Fruit fly (Drosophila melanogaster): Measurements from ENCODE around the gene CG12206.

The CG12206 gene

dm6 chrX:3423199-3423768, 51.0 kb downstream of the CG12206 start:
- TF ChIP-seq fru (GFP tag; optimal IDR thresholded peaks at IDR 0.05): peak; percentile 7
- TF ChIP-seq usp (GFP tag; optimal IDR thresholded peaks at IDR 0.05): no peak
- TF ChIP-seq Hr78 (GFP tag; optimal IDR thresholded peaks at IDR 0.05): no peak
